Worm (Caenorhabditis elegans): ENCODE results near the gene M7.12.

DNA sequence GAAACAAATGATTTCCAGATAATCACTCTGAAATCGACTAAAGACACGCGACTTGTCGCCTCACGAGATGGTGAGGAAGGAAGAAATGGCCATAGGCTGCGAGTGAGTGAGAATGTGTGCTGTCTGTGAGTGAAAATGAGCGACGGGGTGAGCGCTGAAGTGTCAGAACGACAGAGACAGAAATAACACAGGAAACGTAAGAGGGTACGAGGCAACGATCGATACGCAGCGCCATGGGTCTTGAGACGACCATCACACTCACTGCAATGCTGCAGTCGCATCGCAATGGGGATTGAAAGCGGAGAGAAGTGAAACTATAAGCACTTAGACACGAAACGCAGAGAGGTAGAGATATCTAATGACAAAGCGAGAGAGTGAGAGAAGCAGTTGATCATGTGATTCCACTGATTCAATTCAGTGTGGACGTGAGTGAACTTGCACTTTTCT is 15.0 kb downstream of the M7.12 start:
- TF ChIP-seq snpc-4 (tag; optimal IDR thresholded peaks at IDR 0.05): no peak
- peak; percentile 13 for TF ChIP-seq elt-3 (tag; optimal IDR thresholded peaks at IDR 0.05)
- TF ChIP-seq unc-62 (GFP tag; optimal IDR thresholded peaks at IDR 0.05): peak; percentile 90
- no peak for TF ChIP-seq unc-39 (tag; optimal IDR thresholded peaks at IDR 0.05)
- TF ChIP-seq unc-120 (tag; optimal IDR thresholded peaks at IDR 0.05; ENCODE audit: poor library complexity, severe bottlenecking): peak; percentile 67
- peak; percentile 69 for TF ChIP-seq ztf-11 (tag; optimal IDR thresholded peaks at IDR 0.05)

Measured in whole organism, mixed stage, embryonic.